Worm (Caenorhabditis elegans): ENCODE data around the gene pks-1.

ce11 chrX:5368220-5368619 is 45.4 kb upstream of the pks-1 start, which contains the start of gene jkk-1:
- TF ChIP-seq pqm-1 (tag; optimal IDR thresholded peaks at IDR 0.05) (no peak), nhr-28 (tag; optimal IDR thresholded peaks at IDR 0.05) (no peak)

All from whole organism, L1 larva.